Fruit fly (Drosophila melanogaster) whole organism, larva: ENCODE results near the gene Hcs.

Source experiments
- noc ChIP-seq: fragments of 200-800 bp; sonication (Bioruptor generic); optimal IDR thresholded peaks from 3 replicates; lab custom pipeline; 2019; ENCODE audit warnings: missing biosample characterization, mild to moderate bottlenecking, missing genetic modification characterization, moderate library complexity

The Hcs gene

DNA sequence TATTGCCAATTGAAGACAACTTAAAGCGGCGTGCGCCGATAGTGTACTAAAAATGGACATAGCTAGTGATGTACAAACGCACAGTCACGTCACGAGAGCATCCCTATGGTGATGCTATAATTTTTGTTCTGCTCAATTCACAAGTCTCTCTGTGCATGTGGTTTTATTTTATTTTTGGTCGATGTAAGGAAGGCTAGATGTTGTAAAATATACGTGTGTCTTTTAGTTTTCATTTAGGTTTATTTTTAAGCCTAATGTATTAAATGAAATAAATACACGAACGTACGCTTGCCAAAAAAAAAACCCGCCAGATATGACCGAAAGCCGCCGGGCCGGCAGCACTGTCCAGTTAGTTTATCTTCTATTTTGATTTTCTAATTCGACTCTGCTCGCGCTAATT is at the start of gene Hcs, which contains the start of the genes CG45100 and HDAC3:
TSS of gene Hcs (plus strand) at position 349 of the 400 bp plus-strand sequence.
TSS of gene CG45100 (minus strand) at position 50 of the 400 bp plus-strand sequence.
TSS of gene HDAC3 (minus strand) at position 50 of the 400 bp plus-strand sequence.
- TF ChIP-seq noc (tag; lab: Kevin White, UChicago): no peak

DNA sequence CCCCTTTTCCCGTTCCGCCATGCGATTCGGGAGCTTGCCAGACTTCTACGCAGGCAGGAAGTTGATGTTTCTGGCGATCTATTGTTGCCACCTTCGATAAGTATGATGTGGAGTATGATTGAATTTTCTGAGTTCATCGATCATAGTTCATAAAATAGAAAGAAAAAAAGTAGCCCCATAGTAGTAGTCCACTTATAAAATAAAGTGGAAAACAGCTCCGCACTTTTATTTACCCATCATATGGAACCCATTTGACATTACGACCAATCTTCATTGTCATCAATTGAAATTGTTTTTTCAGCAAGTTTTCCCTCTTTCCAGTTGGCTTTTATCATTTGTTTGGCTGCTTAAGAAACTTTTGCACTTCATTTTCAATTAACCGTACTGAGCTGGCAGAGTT is 47.5 kb upstream of the Hcs start, which contains the start of gene CG12147:
TSS of gene CG12147 (minus strand) at position 101 of the 400 bp plus-strand sequence.
- no peak for TF ChIP-seq noc (tag; lab: Kevin White, UChicago)

DNA sequence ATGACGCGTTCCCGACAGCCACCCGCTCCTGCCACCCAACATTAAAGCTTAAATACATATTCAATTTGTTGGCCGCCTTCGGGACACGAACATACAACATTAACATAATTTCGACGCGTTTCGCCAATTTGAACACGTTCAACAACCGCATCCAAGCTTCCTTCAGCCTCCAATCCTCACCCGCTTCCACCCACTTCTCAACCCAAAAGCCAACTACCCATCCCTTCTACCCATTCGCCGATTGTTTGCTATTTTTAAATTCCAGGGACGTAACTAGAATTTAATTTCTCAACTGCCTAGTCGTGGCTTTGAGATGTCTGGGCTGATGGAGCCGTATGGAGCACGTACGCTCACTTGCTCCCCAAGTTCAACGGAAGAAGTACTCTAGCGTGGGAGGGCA is 44.9 kb upstream of the Hcs start:
- no peak for TF ChIP-seq noc (tag; lab: Kevin White, UChicago)

DNA sequence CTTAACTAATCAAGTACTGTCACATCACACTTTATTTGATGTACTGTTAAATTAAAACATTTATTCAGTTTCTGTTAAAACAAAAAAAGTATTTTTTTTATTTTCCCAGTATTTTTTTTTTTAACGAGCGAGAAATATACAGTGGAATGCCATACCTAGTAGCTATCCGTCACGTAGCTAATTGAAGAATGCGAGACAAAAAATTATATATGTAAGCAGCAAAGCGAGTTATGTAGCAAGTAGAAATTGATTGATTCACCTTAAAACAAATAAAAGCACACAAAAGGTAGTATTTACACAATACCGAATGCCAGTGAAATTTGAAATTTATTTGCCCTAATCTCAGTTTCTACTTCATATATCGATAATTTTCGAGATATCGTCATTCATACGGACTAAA is 35.9 kb upstream of the Hcs start:
- TF ChIP-seq noc (tag; lab: Kevin White, UChicago): no peak

DNA sequence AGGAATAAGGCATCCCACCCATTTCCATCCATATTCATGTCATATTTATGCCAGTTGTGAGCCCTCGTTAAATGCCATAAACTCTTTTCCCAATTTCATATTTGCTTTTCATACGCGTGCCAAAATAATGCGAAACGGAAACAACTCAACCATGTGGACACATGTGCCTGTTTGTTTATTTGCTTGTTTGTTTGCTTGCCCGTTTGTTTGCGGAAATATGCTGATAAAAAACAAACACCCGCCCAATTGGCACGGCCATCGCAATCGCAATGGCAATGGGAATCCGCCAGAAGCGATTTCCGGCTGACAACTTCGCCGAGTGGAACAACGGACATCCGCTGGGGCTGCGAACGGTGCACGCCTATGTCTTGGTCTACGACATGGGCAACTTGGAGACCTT is 20.4 kb upstream of the Hcs start:
- no peak for TF ChIP-seq noc (tag; lab: Kevin White, UChicago)

DNA sequence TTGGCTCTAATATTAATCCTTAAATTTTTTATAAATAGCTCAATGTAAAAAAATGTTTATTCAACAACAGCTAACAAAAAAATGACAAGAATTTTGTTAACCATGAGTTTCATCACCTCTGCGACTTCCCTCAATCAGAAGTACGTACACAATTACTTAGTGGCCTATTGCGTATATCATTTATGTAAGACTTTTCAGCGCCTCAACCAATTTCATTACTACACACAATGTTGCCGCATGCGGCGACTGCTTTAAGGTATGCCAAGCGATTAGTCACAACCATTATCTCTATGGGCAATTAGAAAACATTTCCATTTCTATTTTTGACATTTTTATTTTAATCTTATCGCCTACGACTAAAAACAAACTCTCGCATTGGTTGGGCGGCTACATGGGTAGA is 16.1 kb upstream of the Hcs start:
- no peak for TF ChIP-seq noc (tag; lab: Kevin White, UChicago)

DNA sequence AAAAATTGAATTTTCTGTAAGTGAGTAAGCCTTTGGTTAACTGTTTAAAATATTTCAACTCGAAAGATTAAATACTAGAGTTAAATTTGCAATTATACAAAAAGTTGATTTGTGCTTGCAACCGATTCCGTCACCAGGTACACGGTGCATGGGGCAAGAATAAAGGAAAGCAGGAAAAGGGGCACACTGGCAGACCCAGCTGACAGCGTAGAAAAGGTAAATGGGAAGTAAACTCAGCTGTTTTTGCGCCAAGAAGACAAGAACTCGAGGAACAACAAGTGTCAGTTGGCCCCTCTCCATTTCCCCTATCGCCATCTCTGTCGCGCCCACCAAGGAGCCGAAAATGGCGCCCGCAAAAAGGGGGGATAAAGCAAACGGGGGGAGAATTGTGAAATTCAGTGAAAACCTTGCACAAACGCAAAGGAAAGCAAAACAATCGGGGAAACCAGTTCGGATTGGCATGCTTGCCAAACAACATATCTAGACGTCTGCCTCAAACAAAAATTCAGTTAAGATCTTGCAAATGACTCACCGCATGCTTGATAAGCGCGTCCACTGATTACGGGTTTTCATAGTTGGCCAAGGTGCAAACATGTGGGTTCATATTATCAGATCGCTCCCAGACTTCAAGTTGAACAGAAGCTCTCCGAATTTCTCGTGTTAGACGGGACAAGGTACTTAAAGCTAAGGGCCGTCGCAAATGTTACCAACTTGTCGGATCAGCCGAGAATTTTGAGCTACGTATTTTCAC is 11.3 kb upstream of the Hcs start:
- TF ChIP-seq noc (tag; lab: Kevin White, UChicago): no peak

DNA sequence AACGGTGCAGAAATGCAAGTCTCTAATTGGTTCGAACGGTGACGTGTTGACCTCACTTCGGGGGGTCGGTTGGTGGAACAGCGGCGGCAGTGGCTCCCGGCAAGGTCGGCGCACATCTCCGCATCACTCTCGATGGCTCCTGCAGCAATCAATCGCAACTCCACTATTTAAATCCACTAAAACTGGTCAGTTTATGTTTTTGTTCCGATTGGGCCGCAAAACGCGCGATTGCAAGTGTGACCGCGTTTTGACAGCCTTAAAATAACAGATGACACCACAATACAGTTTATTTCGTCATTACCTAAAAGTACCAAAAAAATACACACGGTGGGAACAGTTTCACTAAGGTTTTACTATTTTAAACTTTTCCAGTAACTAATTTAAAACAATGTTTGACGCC is 10.2 kb upstream of the Hcs start, which contains the start of gene PEK:
TSS of gene PEK (minus strand) at position 273 of the 400 bp plus-strand sequence.
- TF ChIP-seq noc (tag; lab: Kevin White, UChicago): no peak

DNA sequence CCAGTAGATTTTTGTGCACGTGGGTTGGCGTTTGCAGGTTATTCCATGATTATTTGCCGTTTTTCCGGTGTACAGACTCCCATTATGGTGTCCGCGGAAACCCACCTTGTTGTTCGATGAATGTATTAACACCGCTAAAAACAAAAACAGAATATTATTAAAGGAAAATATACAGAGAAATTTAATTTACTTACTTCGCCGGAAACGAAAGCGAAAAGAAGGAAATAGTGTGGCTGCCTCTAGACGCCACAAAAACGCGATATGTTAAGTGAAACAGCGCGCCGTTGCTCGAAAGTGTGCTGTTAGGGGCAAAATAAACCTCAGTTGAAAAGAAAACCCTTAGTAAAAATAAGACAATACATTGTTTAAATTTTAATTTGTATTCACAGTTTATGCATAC is 7.8 kb upstream of the Hcs start, which contains the start of gene RpL35A:
TSS of gene RpL35A (minus strand) at position 227 of the 400 bp plus-strand sequence.
- TF ChIP-seq noc (tag; lab: Kevin White, UChicago): peak; percentile 53

DNA sequence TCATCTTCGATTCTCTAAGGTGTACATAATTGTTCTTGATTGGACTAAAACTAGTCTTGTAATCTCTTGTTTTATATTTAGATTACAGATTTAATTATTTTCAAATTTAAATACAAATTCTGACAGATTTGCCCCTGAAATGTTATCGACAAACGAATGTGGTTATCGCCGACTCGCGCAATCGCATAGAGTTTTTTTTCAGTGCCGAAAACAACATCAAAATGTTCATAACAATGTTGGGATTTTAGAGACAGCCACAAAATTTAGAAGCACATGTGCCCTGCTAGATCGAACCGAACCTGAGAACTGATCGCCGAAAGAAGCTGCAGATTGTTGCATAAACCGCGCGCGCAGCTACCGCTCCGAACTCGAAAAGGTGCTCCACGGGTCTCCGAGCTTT is 7.1 kb upstream of the Hcs start, which contains the start of gene POLDIP2:
TSS of gene POLDIP2 (plus strand) at position 160 of the 400 bp plus-strand sequence.
- TF ChIP-seq noc (tag; lab: Kevin White, UChicago): no peak

DNA sequence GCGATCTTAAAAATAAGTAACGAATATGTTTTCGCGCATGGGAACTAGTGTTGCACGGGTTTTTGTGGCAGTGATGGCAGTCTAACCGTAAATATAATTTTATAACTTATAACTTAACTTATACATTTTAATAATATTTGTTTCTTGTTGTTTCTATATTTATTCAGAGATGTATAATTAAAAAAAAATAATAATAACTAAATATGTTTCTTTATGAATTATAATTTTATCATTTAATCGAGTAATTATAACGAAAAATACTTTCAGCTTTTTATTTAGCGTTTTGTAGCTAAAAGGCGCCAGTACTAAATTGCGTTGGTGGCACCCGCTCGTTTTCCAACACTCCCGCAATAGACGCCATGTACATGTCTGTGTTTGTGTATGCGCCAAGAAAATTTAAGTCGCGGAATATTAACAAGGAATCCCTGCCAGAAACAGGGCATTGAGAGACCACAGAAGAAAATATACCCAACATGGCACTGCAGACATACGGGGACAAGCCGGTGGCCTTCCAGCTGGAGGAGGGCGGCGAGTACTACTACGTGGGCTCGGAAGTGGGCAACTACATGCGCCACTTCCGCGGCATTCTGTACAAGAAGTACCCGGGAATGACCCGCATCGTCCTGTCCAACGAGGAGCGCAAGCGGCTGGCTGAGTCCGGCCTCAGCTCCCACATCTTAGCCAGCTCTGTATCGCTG is 4.0 kb upstream of the Hcs start, which contains the start of the genes mRpL44 and Snr1:
TSS of gene mRpL44 (minus strand) at position 51 of the 698 bp plus-strand sequence.
TSS of gene Snr1 (plus strand) at position 341 of the 698 bp plus-strand sequence.
- peak; percentile 61 for TF ChIP-seq noc (tag; lab: Kevin White, UChicago)

DNA sequence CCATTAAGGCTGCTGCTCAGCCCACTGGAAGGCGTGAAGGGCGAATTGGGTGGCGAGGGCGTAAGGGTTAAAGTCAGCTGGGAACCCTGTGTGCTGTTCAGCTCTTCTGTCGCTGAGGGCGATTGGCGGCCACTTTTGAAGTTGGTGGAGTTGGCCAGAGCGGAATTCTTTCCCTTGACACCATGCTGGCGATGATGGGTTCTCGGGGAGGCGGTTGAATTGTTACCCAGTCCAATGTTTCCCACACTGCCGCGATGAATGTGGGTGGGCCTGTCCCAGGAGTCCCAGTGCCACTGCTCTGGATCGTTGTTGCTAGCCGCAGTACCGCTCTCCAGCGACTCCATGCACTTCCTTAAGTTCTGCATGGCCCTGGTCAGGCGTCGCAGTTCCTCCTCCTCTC is 8.1 kb downstream of the Hcs start:
- TF ChIP-seq noc (tag; lab: Kevin White, UChicago): no peak

DNA sequence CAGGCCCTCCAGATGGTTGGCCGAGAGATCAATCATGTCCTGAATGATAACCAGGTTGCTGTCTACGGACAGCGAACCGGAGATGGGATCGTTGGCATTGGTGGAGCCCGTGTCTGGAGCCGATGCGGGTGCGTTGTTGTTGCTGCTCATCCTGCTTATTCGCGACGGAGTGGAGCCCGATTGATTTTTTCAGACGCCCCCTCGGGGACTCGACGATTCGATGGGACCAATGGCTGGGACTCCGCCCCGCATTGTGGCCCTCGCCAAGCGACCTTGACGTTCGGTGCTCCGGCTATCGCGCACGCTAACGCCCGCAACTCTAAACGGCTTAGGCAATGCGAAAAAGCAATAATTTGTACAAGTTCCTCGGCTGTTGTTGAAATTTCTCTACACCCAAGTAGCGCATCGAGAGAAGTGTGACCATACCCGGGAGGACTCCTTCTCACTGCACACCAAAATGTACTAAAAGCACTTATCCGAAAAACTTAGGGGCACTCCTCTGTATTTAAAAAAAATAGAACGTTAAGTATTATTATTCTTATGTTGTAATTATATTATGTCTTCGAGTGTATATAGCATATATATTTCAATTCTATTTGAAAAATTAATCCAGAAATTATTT is 8.9 kb downstream of the Hcs start, which contains the start of gene ksr:
TSS of gene ksr (minus strand) at position 419 of the 622 bp plus-strand sequence.
- TF ChIP-seq noc (tag; lab: Kevin White, UChicago): no peak

DNA sequence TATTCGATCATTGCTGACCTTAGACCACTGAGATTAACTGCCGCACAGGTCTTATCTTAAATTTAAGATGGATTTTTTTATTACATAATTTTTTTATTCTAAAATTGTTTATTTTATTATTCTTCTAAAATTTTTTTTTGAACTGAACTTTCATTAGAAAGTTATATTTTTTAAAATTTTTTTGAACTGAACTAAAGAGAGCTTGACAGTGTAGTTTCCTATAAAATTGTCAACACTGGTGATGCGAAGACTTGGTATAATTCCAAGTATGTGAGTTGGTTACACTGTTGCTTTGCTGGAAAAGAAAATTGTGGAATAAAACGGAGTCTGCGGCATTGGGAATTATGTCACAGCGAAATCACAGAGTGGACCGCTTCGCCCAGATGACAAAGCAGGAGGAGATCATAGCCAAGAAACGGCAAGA is 10.6 kb downstream of the Hcs start, which contains the start of gene CG31550:
TSS of gene CG31550 (plus strand) at position 249 of the 424 bp plus-strand sequence.
- peak; percentile 42 for TF ChIP-seq noc (tag; lab: Kevin White, UChicago)

DNA sequence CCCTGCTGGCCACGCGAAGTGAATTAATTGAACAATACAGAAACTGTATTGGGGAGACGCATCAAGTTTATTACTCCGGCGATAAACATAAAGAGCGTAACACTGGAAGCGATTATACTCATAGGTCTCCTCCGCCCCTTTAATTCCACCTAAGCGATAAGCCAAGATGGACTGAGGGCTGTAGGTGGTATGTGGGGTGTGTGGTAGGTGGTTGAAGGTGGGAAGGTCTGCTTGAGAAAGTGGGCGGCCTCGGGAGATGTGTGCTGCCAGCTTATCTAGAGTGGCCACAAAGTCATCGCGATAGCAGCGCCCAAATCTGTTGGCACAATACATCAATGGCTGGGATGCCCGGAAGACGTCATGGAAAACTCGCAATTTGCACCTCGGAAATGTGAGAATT is 22.9 kb downstream of the Hcs start:
- no peak for TF ChIP-seq noc (tag; lab: Kevin White, UChicago)
